Worm (Caenorhabditis elegans) whole organism, L1 larva: ENCODE results near the gene gst-1.

Source experiments
- Y116A8C.19 ChIP-seq: sonication (generic microtip); optimal IDR thresholded peaks from 2 replicates; lab custom pipeline; 2016; ENCODE audit warnings: missing compliant biosample characterization, missing genetic modification characterization, borderline replicate concordance
- ama-1 ChIP-seq: fragments of 150-350 bp; optimal IDR thresholded peaks from 2 replicates; lab custom pipeline; 2014
- ces-1 ChIP-seq: fragments of 150-350 bp; optimal IDR thresholded peaks from 2 replicates; lab custom pipeline; 2014; ENCODE audit warnings: missing biosample characterization, missing genetic modification reagents, missing genetic modification characterization
- efl-1 ChIP-seq, 4 experiments: fragments of 150-350 bp; optimal IDR thresholded peaks in 3 of 4; peaks in 1 of 4; 1 replicate in 1 of 4; 2 replicates in 3 of 4; lab custom pipeline; 2014; ENCODE audit warnings: missing biosample characterization in 2 of 4, missing genetic modification characterization in 2 of 4, missing genetic modification reagents in 2 of 4
- egl-27 ChIP-seq, 2 experiments: fragments of 150-350 bp in 1 of 2; sonication (generic microtip); optimal IDR thresholded peaks; 3 replicates each; lab custom pipeline; 2017 to 2018; ENCODE audit warnings: missing biosample characterization in 2 of 2, missing genetic modification characterization in 2 of 2, missing genetic modification reagents in 2 of 2
- grh-1 ChIP-seq: fragments of 200-800 bp; sonication (Bioruptor generic); IDR thresholded peaks from 2 replicates; pipeline ENCODE4 v1.3.6; 2022; ENCODE audit warnings: missing genetic modification reagents, missing genetic modification characterization, missing compliant biosample characterization
- jun-1 ChIP-seq: fragments of 150-350 bp; optimal IDR thresholded peaks from 2 replicates; lab custom pipeline; 2014; ENCODE audit warnings: missing biosample characterization, missing genetic modification reagents, missing genetic modification characterization
- mef-2 ChIP-seq: fragments of 150-350 bp; optimal IDR thresholded peaks from 2 replicates; lab custom pipeline; 2014; ENCODE audit warnings: missing biosample characterization, missing genetic modification characterization
- nhr-237 ChIP-seq: fragments of 150-350 bp; optimal IDR thresholded peaks from 2 replicates; lab custom pipeline; 2014; ENCODE audit warnings: missing biosample characterization, missing genetic modification characterization
- nhr-76 ChIP-seq: sonication (generic microtip); optimal IDR thresholded peaks from 2 replicates; lab custom pipeline; 2017; ENCODE audit warnings: missing biosample characterization, missing genetic modification characterization
- nhr-77 ChIP-seq: fragments of 150-350 bp; optimal IDR thresholded peaks from 2 replicates; lab custom pipeline; 2014; ENCODE audit warnings: missing biosample characterization, missing genetic modification characterization

DNA sequence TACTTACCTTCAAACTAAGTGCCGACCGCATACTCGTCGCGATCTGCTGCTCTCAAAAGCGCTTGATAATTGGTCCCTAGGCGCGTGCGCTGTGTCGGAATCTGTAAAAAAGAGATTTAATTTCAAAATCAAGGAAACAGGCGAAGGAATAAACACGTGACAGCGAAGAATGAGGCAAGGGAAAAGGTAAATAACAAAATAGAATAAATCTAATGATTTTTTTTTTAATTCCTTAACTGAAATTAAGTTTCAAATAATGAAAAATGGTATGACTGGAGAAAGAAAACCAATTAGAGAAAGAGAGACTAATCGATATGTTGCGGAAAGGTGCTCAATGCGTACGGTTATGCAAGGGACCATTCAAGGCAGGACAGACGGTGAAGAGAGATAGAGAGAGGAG lies 50.0 kb downstream of the gst-1 start, which contains the start of gene cya-1:
- TF ChIP-seq ces-1 (no peak), jun-1 (tag; lab: Kevin White, UChicago) (no peak), nhr-77 (no peak), grh-1 (no peak), nhr-76 (tag; lab: Kevin White, UChicago) (no peak), ama-1 (lab: Kevin White, UChicago) (no peak), nhr-237 (tag; lab: Kevin White, UChicago) (no peak), egl-27 (tag; optimal IDR thresholded peaks at IDR 0.05; lab: Kevin White, UChicago) (no peak), efl-1 (optimal IDR thresholded peaks at IDR 0.05; lab: Kevin White, UChicago) (no peak), efl-1 (GFP tag; optimal IDR thresholded peaks at IDR 0.05 in 1 of 2; lab: Kevin White, UChicago) (no peak), Y116A8C.19 (tag; lab: Kevin White, UChicago) (no peak), mef-2 (tag; lab: Kevin White, UChicago) (no peak)
